Worm (Caenorhabditis elegans): Measurements from ENCODE around the gene sri-2.

The sri-2 gene

DNA sequence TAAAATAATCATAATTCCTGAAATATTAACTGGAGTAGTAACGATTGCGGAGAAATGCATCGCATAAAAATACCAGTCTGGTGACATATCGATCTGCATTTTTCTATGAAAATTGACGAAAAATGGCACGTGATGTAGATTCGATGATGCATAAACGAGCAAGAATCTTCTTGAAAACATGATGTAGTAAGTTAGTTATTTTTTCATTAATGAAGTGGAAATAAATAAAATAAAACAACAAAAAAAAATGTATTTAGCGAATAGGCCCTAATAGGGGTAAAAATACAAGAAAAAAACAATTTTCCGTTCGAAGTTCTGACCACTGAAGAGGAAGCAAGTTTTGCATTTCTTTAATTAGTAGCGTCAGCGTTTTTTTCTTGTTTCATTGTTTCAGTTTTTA, at the start of gene sri-2:
Gene sri-2, minus strand, starts transcription at position 101 of the 400 bp plus-strand sequence.
- TF ChIP-seq M03D4.4 (tag; optimal IDR thresholded peaks at IDR 0.05) (no peak), zip-8 (tag; optimal IDR thresholded peaks at IDR 0.05) (no peak), nhr-2 (tag; optimal IDR thresholded peaks at IDR 0.05) (no peak), ham-2 (GFP tag; optimal IDR thresholded peaks at IDR 0.05) (no peak), nhr-28 (tag; optimal IDR thresholded peaks at IDR 0.05) (no peak), lin-13 (tag; optimal IDR thresholded peaks at IDR 0.05) (no peak), flh-1 (GFP tag; optimal IDR thresholded peaks at IDR 0.05) (no peak), cnd-1 (tag; optimal IDR thresholded peaks at IDR 0.05) (no peak), mls-2 (tag; optimal IDR thresholded peaks at IDR 0.05) (no peak), hlh-1 (tag; optimal IDR thresholded peaks at IDR 0.05) (no peak)

DNA sequence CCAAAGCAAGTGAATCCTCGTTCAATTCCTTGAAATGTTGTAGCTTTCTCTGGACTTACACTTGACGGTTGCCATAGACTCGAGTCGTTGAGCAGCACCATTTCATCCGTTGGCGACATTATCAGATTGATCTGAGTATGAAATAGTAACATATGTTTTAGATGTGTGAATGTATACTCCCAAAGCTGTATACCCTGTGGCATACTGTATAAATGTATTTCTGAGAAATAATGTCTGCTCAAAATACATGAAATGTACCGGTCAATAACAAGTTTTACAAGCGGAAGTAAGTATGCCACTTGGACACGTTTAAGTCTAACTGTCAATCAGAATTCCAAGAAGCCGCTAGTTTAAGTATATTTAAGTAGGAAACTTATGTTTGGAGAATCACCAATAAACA, 44.5 kb upstream of the sri-2 start, which contains the start of gene str-233:
Gene str-233, minus strand, starts transcription at position 101 of the 400 bp plus-strand sequence.
- TF ChIP-seq ztf-11 (tag; optimal IDR thresholded peaks at IDR 0.05) (no peak), lin-32 (GFP tag; optimal IDR thresholded peaks at IDR 0.05) (no peak), tbx-8 (GFP tag; optimal IDR thresholded peaks at IDR 0.05) (no peak), ceh-43 (GFP tag; optimal IDR thresholded peaks at IDR 0.05) (no peak), mab-5 (tag; optimal IDR thresholded peaks at IDR 0.05) (no peak), nhr-28 (tag; optimal IDR thresholded peaks at IDR 0.05) (no peak), ham-2 (GFP tag; optimal IDR thresholded peaks at IDR 0.05) (no peak), zip-8 (tag; optimal IDR thresholded peaks at IDR 0.05) (no peak), unc-120 (tag; optimal IDR thresholded peaks at IDR 0.05; ENCODE audit: poor library complexity, severe bottlenecking) (no peak), pha-4 (tag; optimal IDR thresholded peaks at IDR 0.05) (no peak), nhr-237 (tag; optimal IDR thresholded peaks at IDR 0.05) (no peak), sptf-1 (tag; optimal IDR thresholded peaks at IDR 0.05) (no peak), ces-1 (GFP tag; optimal IDR thresholded peaks at IDR 0.05) (no peak), unc-39 (tag; optimal IDR thresholded peaks at IDR 0.05) (no peak), nhr-2 (tag; optimal IDR thresholded peaks at IDR 0.05) (no peak), cnd-1 (tag; optimal IDR thresholded peaks at IDR 0.05) (no peak), mep-1 (tag; optimal IDR thresholded peaks at IDR 0.05) (no peak), ceh-39 (tag; optimal IDR thresholded peaks at IDR 0.05) (no peak), mls-2 (tag; optimal IDR thresholded peaks at IDR 0.05) (no peak)

- no peak for TF ChIP-seq pha-4 (tag; optimal IDR thresholded peaks at IDR 0.05)
These were observed 42.5 kb upstream of the sri-2 start, which contains the start of gene str-231 for ce11 chrV:16007505-16007904. Gene str-231, minus strand, starts transcription at chrV:16007605.

DNA sequence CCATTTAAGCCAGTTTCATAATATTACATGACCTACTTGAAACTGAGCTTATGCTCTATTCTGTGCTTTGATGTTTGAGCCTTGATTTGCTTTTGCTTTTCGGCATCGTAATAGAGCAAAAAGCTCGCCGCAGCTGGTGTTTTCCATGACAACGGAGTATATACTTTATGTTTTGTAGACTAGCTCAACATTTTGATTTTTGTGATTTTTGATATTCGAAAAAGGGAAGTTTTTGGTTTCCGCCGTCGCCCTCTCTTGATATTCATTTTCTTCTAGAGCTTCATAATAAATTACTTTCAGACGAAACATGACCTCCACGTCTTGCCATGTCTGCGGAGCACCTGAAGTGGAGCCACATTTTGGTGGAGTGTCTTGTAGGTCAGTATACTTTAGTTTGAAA, 37.3 kb upstream of the sri-2 start, which contains the start of gene nhr-63:
Gene nhr-63, plus strand, starts transcription at position 301 of the 400 bp plus-strand sequence.
- TF ChIP-seq lin-13 (tag; optimal IDR thresholded peaks at IDR 0.05) (no peak), blmp-1 (tag; optimal IDR thresholded peaks at IDR 0.05) (no peak), ztf-11 (tag; optimal IDR thresholded peaks at IDR 0.05) (no peak), nhr-28 (tag; optimal IDR thresholded peaks at IDR 0.05) (no peak), elt-1 (tag; optimal IDR thresholded peaks at IDR 0.05; ENCODE audit: borderline replicate concordance, insufficient read depth) (no peak), unc-62 (GFP tag; optimal IDR thresholded peaks at IDR 0.05) (no peak), nhr-76 (tag; optimal IDR thresholded peaks at IDR 0.05) (no peak), snpc-4 (tag; optimal IDR thresholded peaks at IDR 0.05) (no peak), ceh-83 (GFP tag; optimal IDR thresholded peaks at IDR 0.05) (no peak), sptf-1 (tag; optimal IDR thresholded peaks at IDR 0.05) (no peak)

DNA sequence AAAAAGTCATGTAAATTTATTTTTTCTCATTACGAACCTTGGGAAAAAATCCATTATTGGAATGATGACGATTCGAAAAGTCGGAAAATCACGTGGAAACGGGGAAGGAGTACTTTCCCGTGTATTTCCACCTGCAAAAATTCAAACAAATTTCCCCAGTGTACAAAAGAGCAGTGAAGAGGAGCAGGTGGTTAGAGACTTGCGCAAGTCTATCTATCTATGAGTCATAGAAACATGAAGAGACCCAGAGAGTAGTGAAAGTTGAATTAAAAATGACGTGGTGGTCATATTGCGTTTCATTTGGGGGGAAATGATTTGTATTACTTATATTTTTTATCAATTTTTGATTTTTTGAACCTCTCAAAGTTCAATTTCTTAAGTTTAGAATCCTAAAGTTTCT, 35.4 kb upstream of the sri-2 start, which contains the start of gene nhr-50:
Gene nhr-50, minus strand, starts transcription at position 199 of the 400 bp plus-strand sequence.
- TF ChIP-seq nhr-237 (tag; optimal IDR thresholded peaks at IDR 0.05), result no peak
- peak; percentile 36 for TF ChIP-seq pha-4 (tag; optimal IDR thresholded peaks at IDR 0.05)

DNA sequence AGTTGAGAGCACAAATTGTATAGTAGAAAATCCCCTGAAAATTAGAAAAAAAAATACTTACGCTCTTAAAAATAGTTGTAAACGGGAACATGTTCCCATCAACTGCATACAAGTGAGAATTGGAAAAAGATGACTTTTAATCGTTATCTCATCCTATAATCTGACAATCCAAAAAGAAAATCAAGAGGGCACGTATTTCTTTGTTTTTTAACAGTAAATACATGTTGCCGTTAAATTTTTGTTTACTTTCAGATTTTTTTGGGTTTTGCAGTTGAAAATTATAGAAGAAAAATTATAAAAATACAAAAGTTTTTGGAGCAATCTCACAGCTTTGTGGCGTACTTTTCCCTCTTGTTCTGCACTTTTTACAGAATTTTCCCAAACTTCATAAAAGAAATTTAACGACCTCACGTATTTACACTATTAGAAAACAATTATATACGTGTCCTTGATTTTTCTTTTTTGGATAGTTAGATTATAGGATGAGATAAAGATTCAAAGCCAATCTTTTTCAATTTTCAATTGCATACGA, 31.7 kb upstream of the sri-2 start, which contains the start of the genes C06C6.9 and C06C6.8:
Gene C06C6.9, minus strand, starts transcription at position 101 of the 532 bp plus-strand sequence.
Gene C06C6.8, plus strand, starts transcription at position 482 of the 532 bp plus-strand sequence.
- TF ChIP-seq flh-1 (GFP tag; optimal IDR thresholded peaks at IDR 0.05), result no peak
- no peak for TF ChIP-seq unc-120 (tag; optimal IDR thresholded peaks at IDR 0.05; ENCODE audit: poor library complexity, severe bottlenecking)
- TF ChIP-seq mls-2 (tag; optimal IDR thresholded peaks at IDR 0.05), result no peak
- no peak for TF ChIP-seq ztf-11 (tag; optimal IDR thresholded peaks at IDR 0.05)
- no peak for TF ChIP-seq ces-1 (GFP tag; optimal IDR thresholded peaks at IDR 0.05)
- TF ChIP-seq M03D4.4 (tag; optimal IDR thresholded peaks at IDR 0.05), result no peak
- no peak for TF ChIP-seq elt-3 (tag; optimal IDR thresholded peaks at IDR 0.05)
- no peak for TF ChIP-seq tbx-8 (GFP tag; optimal IDR thresholded peaks at IDR 0.05)
- no peak for TF ChIP-seq elt-1 (tag; optimal IDR thresholded peaks at IDR 0.05; ENCODE audit: borderline replicate concordance, insufficient read depth)
- no peak for TF ChIP-seq nhr-12 (tag; optimal IDR thresholded peaks at IDR 0.05)
- TF ChIP-seq sptf-1 (tag; optimal IDR thresholded peaks at IDR 0.05), result no peak
- no peak for TF ChIP-seq nhr-237 (tag; optimal IDR thresholded peaks at IDR 0.05)
- TF ChIP-seq cnd-1 (tag; optimal IDR thresholded peaks at IDR 0.05), result no peak
- no peak for TF ChIP-seq mep-1 (tag; optimal IDR thresholded peaks at IDR 0.05)
- no peak for TF ChIP-seq snpc-4 (tag; optimal IDR thresholded peaks at IDR 0.05)
- TF ChIP-seq unc-62 (GFP tag; optimal IDR thresholded peaks at IDR 0.05), result no peak
- no peak for TF ChIP-seq sem-2 (GFP tag; optimal IDR thresholded peaks at IDR 0.05)
- no peak for TF ChIP-seq drap-1 (GFP tag; optimal IDR thresholded peaks at IDR 0.05)

All from whole organism, mixed stage, embryonic.